Worm (Caenorhabditis elegans) whole organism, young adult: Measurements from ENCODE around the gene sek-6.

Experiments used
- C06A6.2 ChIP-seq: fragments of 200-800 bp; sonication (Bioruptor generic); conservative IDR thresholded peaks from 2 replicates; pipeline ENCODE4 v1.3.6; 2022; ENCODE audit warnings: missing genetic modification characterization, missing compliant biosample characterization
- C17E4.6 ChIP-seq: fragments of 200-800 bp; sonication (Bioruptor generic); IDR thresholded peaks from 2 replicates; pipeline ENCODE4 v1.3.6; 2022; ENCODE audit warnings: missing genetic modification reagents, missing genetic modification characterization, missing compliant biosample characterization
- F10E7.11 ChIP-seq: sonication (generic microtip); optimal IDR thresholded peaks from 2 replicates; lab custom pipeline; 2017; ENCODE audit warnings: mild to moderate bottlenecking, missing genetic modification characterization, moderate library complexity, missing compliant biosample characterization
- F52B5.7 ChIP-seq: sonication (generic microtip); optimal IDR thresholded peaks from 2 replicates; lab custom pipeline; 2016; ENCODE audit warnings: mild to moderate bottlenecking, missing genetic modification characterization, missing compliant biosample characterization
- K11D2.4 ChIP-seq: fragments of 200-800 bp; sonication (Bioruptor generic); IDR thresholded peaks from 2 replicates; pipeline ENCODE4 v1.3.6; 2022; ENCODE audit warnings: missing genetic modification reagents, missing genetic modification characterization, missing compliant biosample characterization
- K12H6.12 ChIP-seq: fragments of 200-800 bp; sonication (Bioruptor generic); optimal IDR thresholded peaks from 2 replicates; lab custom pipeline; 2018; ENCODE audit warnings: mild to moderate bottlenecking, missing genetic modification characterization, missing compliant biosample characterization
- T07F8.4 ChIP-seq: sonication (generic microtip); optimal IDR thresholded peaks from 2 replicates; lab custom pipeline; 2016; ENCODE audit warnings: mild to moderate bottlenecking, missing genetic modification characterization, moderate library complexity, missing compliant biosample characterization
- T26A5.8 ChIP-seq: sonication (generic microtip); optimal IDR thresholded peaks from 2 replicates; lab custom pipeline; 2016; ENCODE audit warnings: missing genetic modification characterization, missing compliant biosample characterization
- Y53F4B.3 ChIP-seq: fragments of 200-800 bp; sonication (Bioruptor generic); IDR thresholded peaks from 2 replicates; pipeline ENCODE4 v1.3.6; 2022; ENCODE audit warnings: missing genetic modification reagents, missing genetic modification characterization, missing compliant biosample characterization
- Y56A3A.18 ChIP-seq: fragments of 200-800 bp; sonication (Bioruptor generic); IDR thresholded peaks from 2 replicates; pipeline ENCODE4 v1.3.6; 2022; ENCODE audit warnings: missing genetic modification reagents, missing genetic modification characterization, missing compliant biosample characterization
- bed-2 ChIP-seq: fragments of 200-800 bp; sonication (Bioruptor generic); IDR thresholded peaks from 2 replicates; pipeline ENCODE4 v1.3.6; 2022; ENCODE audit warnings: missing genetic modification reagents, missing genetic modification characterization, missing compliant biosample characterization
- ceh-79 ChIP-seq: sonication (generic microtip); optimal IDR thresholded peaks from 2 replicates; lab custom pipeline; 2017; ENCODE audit warnings: mild to moderate bottlenecking, missing genetic modification characterization, missing compliant biosample characterization
- dox-1 ChIP-seq: fragments of 200-800 bp; sonication (Bioruptor generic); IDR thresholded peaks from 2 replicates; pipeline ENCODE4 v1.3.6; 2022; ENCODE audit warnings: missing genetic modification reagents, missing genetic modification characterization, missing compliant biosample characterization
- efl-1 ChIP-seq: fragments of 150-350 bp; optimal IDR thresholded peaks from 2 replicates; lab custom pipeline; 2014; ENCODE audit warnings: missing biosample characterization, missing genetic modification reagents, missing genetic modification characterization
- egrh-3 ChIP-seq: fragments of 200-800 bp; sonication (Bioruptor generic); IDR thresholded peaks from 2 replicates; pipeline ENCODE4 v1.3.6; 2022; ENCODE audit warnings: missing genetic modification reagents, missing genetic modification characterization, missing compliant biosample characterization
- ekl-4 ChIP-seq: fragments of 200-800 bp; sonication (Bioruptor generic); IDR thresholded peaks from 2 replicates; pipeline ENCODE4 v1.3.6; 2022; ENCODE audit warnings: missing genetic modification reagents, missing genetic modification characterization, missing compliant biosample characterization
- fkh-3 ChIP-seq: sonication (generic microtip); optimal IDR thresholded peaks from 2 replicates; lab custom pipeline; 2016; ENCODE audit warnings: mild to moderate bottlenecking, missing genetic modification characterization, missing compliant biosample characterization
- him-1 ChIP-seq: sonication (generic microtip); optimal IDR thresholded peaks from 2 replicates; lab custom pipeline; 2016; ENCODE audit warnings: missing genotype, missing genetic modification reagents, missing genetic modification characterization, missing compliant biosample characterization
- hmg-1.2 ChIP-seq: fragments of 200-800 bp; sonication (Bioruptor generic); IDR thresholded peaks from 2 replicates; pipeline ENCODE4 v1.3.6; 2022; ENCODE audit warnings: missing genetic modification reagents, missing genetic modification characterization, missing compliant biosample characterization
- hrde-1 ChIP-seq: sonication (generic microtip); optimal IDR thresholded peaks from 2 replicates; lab custom pipeline; 2016; ENCODE audit warnings: missing genetic modification characterization, mild to moderate bottlenecking, missing compliant biosample characterization, moderate library complexity, missing genotype, missing genetic modification reagents, borderline replicate concordance
- lag-1 ChIP-seq: fragments of 200-800 bp; sonication (Bioruptor generic); IDR thresholded peaks from 2 replicates; pipeline ENCODE4 v1.3.6; 2022; ENCODE audit warnings: missing genetic modification reagents, missing genetic modification characterization, missing compliant biosample characterization
- lir-1 ChIP-seq: fragments of 200-800 bp; sonication (Bioruptor generic); conservative IDR thresholded peaks from 2 replicates; pipeline ENCODE4 v1.3.6; 2022; ENCODE audit warnings: missing genetic modification reagents, missing genetic modification characterization, missing compliant biosample characterization
- madf-10 ChIP-seq: sonication (generic microtip); optimal IDR thresholded peaks from 2 replicates; lab custom pipeline; 2016; ENCODE audit warnings: mild to moderate bottlenecking, missing genetic modification characterization, missing compliant biosample characterization
- madf-6 ChIP-seq: fragments of 200-800 bp; sonication (Bioruptor generic); IDR thresholded peaks from 2 replicates; pipeline ENCODE4 v1.3.6; 2022; ENCODE audit warnings: missing genetic modification reagents, missing genetic modification characterization, missing compliant biosample characterization
- mel-28 ChIP-seq: sonication (generic microtip); optimal IDR thresholded peaks from 2 replicates; lab custom pipeline; 2016; ENCODE audit warnings: borderline replicate concordance, mild to moderate bottlenecking, missing genetic modification characterization, missing compliant biosample characterization
- mes-4 ChIP-seq: sonication (generic microtip); optimal IDR thresholded peaks from 2 replicates; lab custom pipeline; 2016; ENCODE audit warnings: missing genotype, missing genetic modification characterization, missing compliant biosample characterization
- nfyb-1 ChIP-seq: fragments of 200-800 bp; sonication (Bioruptor generic); IDR thresholded peaks from 2 replicates; pipeline ENCODE4 v1.3.6; 2022; ENCODE audit warnings: missing genetic modification reagents, missing genetic modification characterization, missing compliant biosample characterization
- nhr-179 ChIP-seq: sonication (generic microtip); optimal IDR thresholded peaks from 2 replicates; lab custom pipeline; 2016; ENCODE audit warnings: mild to moderate bottlenecking, missing genetic modification characterization, missing compliant biosample characterization
- nhr-80 ChIP-seq: sonication (generic microtip); optimal IDR thresholded peaks from 2 replicates; lab custom pipeline; 2016; ENCODE audit warnings: missing genetic modification characterization, missing compliant biosample characterization
- pbrm-1 ChIP-seq: fragments of 200-800 bp; sonication (Bioruptor generic); IDR thresholded peaks from 2 replicates; pipeline ENCODE4 v1.3.6; 2022; ENCODE audit warnings: missing genetic modification reagents, missing genetic modification characterization, missing compliant biosample characterization
- rec-8 ChIP-seq, 2 experiments: sonication (generic microtip); optimal IDR thresholded peaks; 2 replicates each; lab custom pipeline; 2016; ENCODE audit warnings: mild to moderate bottlenecking in 2 of 2, missing genetic modification characterization in 2 of 2, missing genetic modification reagents in 2 of 2, missing genotype in 2 of 2, missing biosample characterization in 1 of 2, missing compliant biosample characterization in 1 of 2, moderate library complexity in 1 of 2
- repo-1 ChIP-seq: sonication (generic microtip); optimal IDR thresholded peaks from 2 replicates; lab custom pipeline; 2017; ENCODE audit warnings: mild to moderate bottlenecking, missing genetic modification characterization, missing compliant biosample characterization
- sdz-38 ChIP-seq: sonication (generic microtip); optimal IDR thresholded peaks from 2 replicates; lab custom pipeline; 2016; ENCODE audit warnings: missing genotype, missing genetic modification characterization, missing compliant biosample characterization
- sptf-2 ChIP-seq: fragments of 200-800 bp; sonication (Bioruptor generic); optimal IDR thresholded peaks from 2 replicates; lab custom pipeline; 2018; ENCODE audit warnings: mild to moderate bottlenecking, missing genetic modification characterization, missing compliant biosample characterization
- unc-130 ChIP-seq: sonication (generic microtip); optimal IDR thresholded peaks from 2 replicates; lab custom pipeline; 2016; ENCODE audit warnings: missing genetic modification reagents, missing genetic modification characterization, missing compliant biosample characterization
- xnd-1 ChIP-seq: sonication (generic microtip); optimal IDR thresholded peaks from 2 replicates; lab custom pipeline; 2016; ENCODE audit warnings: missing genotype, missing genetic modification reagents, missing genetic modification characterization, missing compliant biosample characterization
- zfh-2 ChIP-seq: fragments of 200-800 bp; sonication (Bioruptor generic); conservative IDR thresholded peaks from 2 replicates; pipeline ENCODE4 v1.3.6; 2022; ENCODE audit warnings: missing genetic modification reagents, missing genetic modification characterization, missing compliant biosample characterization
- ztf-28 ChIP-seq: fragments of 200-800 bp; sonication (Bioruptor generic); IDR thresholded peaks from 2 replicates; pipeline ENCODE4 v1.3.6; 2022; ENCODE audit warnings: missing genetic modification reagents, missing genetic modification characterization, missing compliant biosample characterization
- ztf-6 ChIP-seq: fragments of 200-800 bp; sonication (Bioruptor generic); IDR thresholded peaks from 2 replicates; pipeline ENCODE4 v1.3.6; 2022; ENCODE audit warnings: missing genetic modification reagents, missing genetic modification characterization, missing compliant biosample characterization

The sek-6 gene

DNA sequence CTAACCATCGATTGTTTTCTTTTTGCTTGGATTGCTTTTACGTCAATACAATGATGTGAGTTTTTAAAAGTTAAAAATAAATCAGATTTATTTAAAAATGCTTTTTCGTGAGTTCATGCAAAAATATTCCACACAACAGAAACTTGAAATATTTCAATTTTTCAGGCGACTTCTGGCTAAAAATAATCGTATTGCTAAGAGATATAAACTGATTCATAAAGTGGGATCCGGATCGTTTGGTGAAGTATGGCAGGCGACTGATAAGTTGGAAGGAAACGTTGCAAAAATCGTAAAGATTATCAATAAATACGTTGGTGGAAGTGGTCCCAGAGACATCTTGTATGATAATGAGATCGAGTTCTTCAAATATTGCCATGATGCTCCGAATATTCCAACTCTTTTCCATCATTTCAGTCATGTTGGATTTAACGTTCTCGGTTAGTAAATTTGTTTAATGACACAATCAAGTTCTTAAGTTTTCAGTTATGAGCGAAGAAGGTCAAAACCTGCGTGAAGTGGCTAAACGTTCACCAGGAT, 29.6 kb downstream of the sek-6 start, which contains the start of gene ZC373.3:
Gene ZC373.3 (plus strand): TSS at position 51 of the 537 bp plus-strand sequence.
- no peak for TF ChIP-seq mes-4 (tag; lab: Kevin White, UChicago)

DNA sequence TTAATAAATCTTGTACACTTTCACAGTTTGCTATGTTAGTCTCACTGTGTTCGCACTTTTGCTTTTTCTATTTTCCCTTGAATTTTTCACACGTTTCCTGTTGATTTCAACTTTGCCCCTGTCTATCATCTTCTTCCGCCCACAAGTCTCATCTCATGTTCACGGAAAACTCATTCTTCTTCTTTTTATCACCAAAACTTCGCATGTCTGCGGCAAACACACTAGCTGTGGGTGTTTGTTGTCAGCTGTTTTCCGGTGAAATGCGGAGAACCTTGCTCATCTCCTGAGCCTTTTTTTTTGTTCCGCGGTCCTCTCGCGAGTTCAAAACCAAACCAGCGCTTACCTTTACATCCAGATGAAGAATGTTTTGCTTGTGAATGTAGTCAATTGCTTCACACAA, 37.5 kb downstream of the sek-6 start:
- TF ChIP-seq K11D2.4 (GFP tag; lab: Robert Waterston, UW) (0 out of 2 replicates have a peak, but pooled peaks have one; percentile 48), K12H6.12 (tag; lab: Kevin White, UChicago) (no peak)
- TF ChIP-seq, all 124 proteins: peak for 1

DNA sequence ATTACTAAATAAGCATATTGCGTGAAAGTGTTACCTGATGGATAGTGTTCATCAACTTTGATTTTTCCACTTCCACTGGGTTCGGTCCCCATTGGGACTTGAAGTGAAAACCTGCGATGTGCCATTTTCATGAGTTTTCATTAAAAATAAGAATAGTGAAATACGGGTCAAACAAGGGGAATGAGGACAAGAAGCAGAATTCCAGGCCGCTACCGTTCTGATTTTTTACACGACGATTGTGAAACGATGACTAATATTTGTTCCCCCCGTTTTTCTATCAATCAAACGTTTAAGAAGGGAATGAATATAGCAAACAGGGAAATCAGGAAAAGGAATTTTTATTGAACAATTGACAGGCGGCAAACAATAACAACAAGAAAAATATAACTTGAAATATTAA, 38.7 kb downstream of the sek-6 start, which contains the start of gene mlck-1:
Gene mlck-1 (minus strand): TSS at position 101 of the 400 bp plus-strand sequence.
- TF ChIP-seq nhr-179 (tag; lab: Kevin White, UChicago): no peak
- TF ChIP-seq T07F8.4: no peak
- no peak for TF ChIP-seq sdz-38 (tag; lab: Kevin White, UChicago)
- TF ChIP-seq lir-1 (GFP tag; lab: Robert Waterston, UW): no peak
- TF ChIP-seq lag-1 (GFP tag; lab: Robert Waterston, UW): no peak
- no peak for TF ChIP-seq hrde-1 (tag; lab: Kevin White, UChicago)
- no peak for TF ChIP-seq rec-8 (tag; optimal IDR thresholded peaks at IDR 0.05; lab: Kevin White, UChicago)
- TF ChIP-seq Y56A3A.18: no peak
- TF ChIP-seq, all 124 proteins: peak for 0

DNA sequence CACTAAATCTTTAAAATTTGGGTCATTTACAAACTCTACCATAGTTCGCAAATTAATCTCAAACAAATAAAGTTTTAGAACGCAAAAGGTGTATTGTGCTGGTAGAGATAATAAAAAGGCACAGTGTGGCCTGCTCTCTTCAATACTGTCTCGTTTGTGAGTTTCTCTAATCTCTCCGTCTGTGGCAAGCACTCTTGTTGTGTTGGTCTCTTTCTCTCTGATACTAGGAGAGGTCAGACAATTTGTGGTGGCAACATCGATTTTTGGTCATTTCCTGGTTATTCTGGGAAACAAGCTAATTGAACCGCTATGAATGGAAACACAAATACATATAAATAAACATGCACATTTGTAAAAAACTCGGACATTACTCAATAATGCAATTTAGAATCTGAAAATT, 43.3 kb downstream of the sek-6 start, which contains the start of gene ZC373.5:
Gene ZC373.5 (minus strand): TSS at position 159 of the 400 bp plus-strand sequence.
- TF ChIP-seq mel-28 (tag; lab: Kevin White, UChicago) (no peak), him-1 (no peak), hmg-1.2 (GFP tag; lab: Robert Waterston, UW) (peak; percentile 66; the same call in 1 of the 2 replicates), nhr-80 (tag; lab: Kevin White, UChicago) (peak; percentile 83)

DNA sequence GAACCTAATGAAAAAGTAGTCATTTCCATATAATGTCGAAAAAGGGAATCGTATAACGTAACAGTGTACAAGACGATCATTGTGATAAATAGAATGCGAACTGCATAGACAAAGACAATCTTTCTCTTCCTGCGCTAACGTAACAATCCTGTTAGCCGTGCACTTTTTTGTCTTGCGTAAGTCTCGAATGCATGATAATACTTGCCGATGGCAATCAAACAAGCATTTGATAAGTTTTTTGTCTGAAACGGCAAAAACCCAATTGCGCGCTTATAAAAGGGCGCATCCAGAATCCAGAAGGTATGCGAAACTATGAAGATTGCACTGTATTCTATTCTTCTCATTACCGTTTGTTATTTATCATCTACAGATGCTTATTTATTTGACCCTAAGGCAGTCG, 44.0 kb downstream of the sek-6 start, which contains the start of gene dao-4:
Gene dao-4 (plus strand): TSS at position 301 of the 400 bp plus-strand sequence.
- TF ChIP-seq F52B5.7 (tag; lab: Kevin White, UChicago) (no peak), pbrm-1 (no peak), ceh-79 (tag; lab: Kevin White, UChicago) (no peak), C17E4.6 (GFP tag; lab: Robert Waterston, UW) (no peak), T26A5.8 (tag; lab: Kevin White, UChicago) (no peak), madf-10 (no peak), nhr-179 (tag; lab: Kevin White, UChicago) (no peak), ztf-6 (GFP tag; lab: Robert Waterston, UW) (no peak), sdz-38 (tag; lab: Kevin White, UChicago) (no peak)

DNA sequence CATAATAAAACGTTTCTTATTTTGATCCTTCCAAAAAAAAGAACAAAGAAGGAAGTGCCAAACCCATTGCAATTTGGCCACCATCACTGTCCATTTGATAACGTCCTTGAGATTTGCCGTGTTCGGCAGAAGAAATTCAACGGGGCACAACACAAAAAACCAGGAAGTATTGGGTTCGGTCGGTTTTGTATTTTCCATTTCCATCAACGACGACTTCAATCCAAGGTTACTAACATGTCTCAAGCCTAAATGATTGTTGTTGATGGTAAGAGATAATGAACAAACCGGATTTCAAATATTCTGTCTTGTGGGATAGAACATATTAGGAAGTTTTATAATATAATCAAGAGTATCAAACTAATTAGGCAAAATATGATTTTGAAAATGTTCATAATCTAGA, 45.4 kb downstream of the sek-6 start:
- TF ChIP-seq sptf-2: no peak
- TF ChIP-seq C06A6.2: no peak
- no peak for TF ChIP-seq repo-1 (tag; lab: Kevin White, UChicago)
- no peak for TF ChIP-seq Y53F4B.3 (GFP tag; lab: Robert Waterston, UW)
- no peak for TF ChIP-seq nfyb-1
- TF ChIP-seq bed-2 (GFP tag; lab: Robert Waterston, UW): no peak
- no peak for TF ChIP-seq madf-6 (GFP tag; lab: Robert Waterston, UW)
- TF ChIP-seq efl-1 (GFP tag; lab: Kevin White, UChicago): no peak
- TF ChIP-seq ztf-28 (GFP tag; lab: Robert Waterston, UW): no peak
- TF ChIP-seq F10E7.11 (tag; lab: Kevin White, UChicago): no peak
- no peak for TF ChIP-seq zfh-2
- TF ChIP-seq dox-1: no peak
- no peak for TF ChIP-seq madf-10
- no peak for TF ChIP-seq egrh-3 (GFP tag; lab: Robert Waterston, UW)
- no peak for TF ChIP-seq ekl-4 (GFP tag; lab: Robert Waterston, UW)
- TF ChIP-seq fkh-3 (tag; lab: Kevin White, UChicago): no peak
- TF ChIP-seq unc-130: no peak
- no peak for TF ChIP-seq xnd-1 (tag; lab: Kevin White, UChicago)
